Fruit fly (Drosophila melanogaster) whole organism, embryonic: Measurements from ENCODE around the gene CG14357.
A peak's percentile ranks its signal among the peaks of the same experiment; 100 is the strongest.

Experiments
- ATbp ChIP-seq: fragments of 200-800 bp; sonication (Bioruptor generic); optimal IDR thresholded peaks from 2 replicates; lab custom pipeline; 2017; ENCODE audit warnings: missing biosample characterization, mild to moderate bottlenecking, missing genetic modification characterization, missing genetic modification reagents
- Blimp-1 ChIP-seq: fragments of 200-800 bp; sonication (Bioruptor generic); optimal IDR thresholded peaks from 3 replicates; lab custom pipeline; 2018; ENCODE audit warnings: missing biosample characterization, missing genetic modification characterization, mild to moderate bottlenecking, moderate library complexity, missing genetic modification reagents
- Bteb2 ChIP-seq: fragments of 200-800 bp; sonication (Bioruptor generic); optimal IDR thresholded peaks from 2 replicates; lab custom pipeline; 2016; ENCODE audit warnings: missing biosample characterization, missing genetic modification characterization
- CG10565 ChIP-seq: fragments of 200-800 bp; sonication (Bioruptor generic); optimal IDR thresholded peaks from 3 replicates; lab custom pipeline; 2016; ENCODE audit warnings: missing biosample characterization, mild to moderate bottlenecking, missing genetic modification characterization
- CG11093 ChIP-seq: fragments of 200-800 bp; sonication (Bioruptor generic); IDR thresholded peaks from 3 replicates; pipeline ENCODE4 v1.3.6; 2022; ENCODE audit warnings: missing biosample characterization, missing genetic modification characterization
- CG11456 ChIP-seq: fragments of 200-800 bp; sonication (Bioruptor generic); IDR thresholded peaks from 3 replicates; pipeline ENCODE4 v1.3.6; 2022; ENCODE audit warnings: missing biosample characterization, missing genetic modification characterization
- CG11695 ChIP-seq: fragments of 200-800 bp; sonication (Bioruptor generic); IDR thresholded peaks from 3 replicates; pipeline ENCODE4 v1.3.6; 2022; ENCODE audit warnings: missing biosample characterization, missing genetic modification characterization
- CG1529 ChIP-seq: fragments of 200-800 bp; sonication (Bioruptor generic); optimal IDR thresholded peaks from 3 replicates; lab custom pipeline; 2018; ENCODE audit warnings: missing biosample characterization, missing genetic modification characterization
- CG15601 ChIP-seq: fragments of 200-800 bp; sonication (Bioruptor generic); optimal IDR thresholded peaks from 3 replicates; lab custom pipeline; 2019; ENCODE audit warnings: missing biosample characterization, mild to moderate bottlenecking, missing genetic modification characterization, moderate library complexity
- CG15696 ChIP-seq: fragments of 200-800 bp; sonication (Bioruptor generic); optimal IDR thresholded peaks from 2 replicates; lab custom pipeline; 2019; ENCODE audit warnings: missing biosample characterization, mild to moderate bottlenecking, missing genetic modification characterization, moderate library complexity
- CG16779 ChIP-seq: fragments of 200-800 bp; sonication (Bioruptor generic); IDR thresholded peaks from 2 replicates; pipeline ENCODE4 v1.3.6; 2022; ENCODE audit warnings: missing biosample characterization, missing genetic modification characterization
- CG17186 ChIP-seq: fragments of 200-800 bp; sonication (Bioruptor generic); optimal IDR thresholded peaks from 3 replicates; lab custom pipeline; 2017; ENCODE audit warnings: missing biosample characterization, missing genetic modification reagents, missing genetic modification characterization
- CG17612 ChIP-seq: fragments of 200-800 bp; sonication (Bioruptor generic); IDR thresholded peaks from 2 replicates; pipeline ENCODE4 v1.3.6; 2022; ENCODE audit warnings: missing biosample characterization, missing genetic modification characterization
- CG1792 ChIP-seq: fragments of 200-800 bp; sonication (Bioruptor generic); optimal IDR thresholded peaks from 2 replicates; lab custom pipeline; 2016; ENCODE audit warnings: missing biosample characterization, missing genetic modification characterization
- CG18011 ChIP-seq: fragments of 200-800 bp; sonication (Bioruptor generic); optimal IDR thresholded peaks from 2 replicates; lab custom pipeline; 2017; ENCODE audit warnings: missing biosample characterization, missing genetic modification characterization, mild to moderate bottlenecking, moderate library complexity, missing genotype
- CG18619 ChIP-seq: fragments of 200-800 bp; sonication (Bioruptor generic); optimal IDR thresholded peaks from 3 replicates; lab custom pipeline; 2017; ENCODE audit warnings: missing biosample characterization, mild to moderate bottlenecking, missing genetic modification characterization
- CG4360 ChIP-seq: fragments of 200-800 bp; sonication (Bioruptor generic); IDR thresholded peaks from 2 replicates; pipeline ENCODE4 v1.3.6; 2022; ENCODE audit warnings: missing biosample characterization, missing genetic modification characterization
- CG4404 ChIP-seq: fragments of 200-800 bp; sonication (Bioruptor generic); IDR thresholded peaks from 2 replicates; pipeline ENCODE4 v1.3.6; 2022; ENCODE audit warnings: missing biosample characterization, missing genetic modification characterization
- CG5180 ChIP-seq: fragments of 200-800 bp; sonication (Bioruptor generic); optimal IDR thresholded peaks from 3 replicates; lab custom pipeline; 2017; ENCODE audit warnings: missing biosample characterization, missing genetic modification characterization, mild to moderate bottlenecking, moderate library complexity, missing genetic modification reagents
- CG5953 ChIP-seq: fragments of 200-800 bp; sonication (Bioruptor generic); IDR thresholded peaks from 2 replicates; pipeline ENCODE4 v1.3.6; 2022; ENCODE audit warnings: missing biosample characterization, missing genetic modification characterization
- CG6175 ChIP-seq: fragments of 200-800 bp; sonication (Bioruptor generic); IDR thresholded peaks from 3 replicates; pipeline ENCODE4 v1.3.6; 2022; ENCODE audit warnings: missing biosample characterization, missing genetic modification characterization
- CG6791 ChIP-seq: fragments of 200-800 bp; sonication (Bioruptor generic); IDR thresholded peaks from 3 replicates; pipeline ENCODE4 v1.3.6; 2022; ENCODE audit warnings: missing biosample characterization, missing genetic modification characterization; ENCODE audit not compliant: partially characterized antibody
- CG8290 ChIP-seq, 3 experiments: fragments of 200-800 bp; sonication (Bioruptor generic); optimal IDR thresholded peaks; 2 replicates each; lab custom pipeline; 2016 to 2019; ENCODE audit warnings: missing biosample characterization in 3 of 3, missing genetic modification characterization in 3 of 3, mild to moderate bottlenecking in 2 of 3, moderate library complexity in 1 of 3
- CG8359 ChIP-seq: fragments of 200-800 bp; sonication (Bioruptor generic); optimal IDR thresholded peaks from 2 replicates; lab custom pipeline; 2017; ENCODE audit warnings: missing biosample characterization, mild to moderate bottlenecking, missing genetic modification characterization, borderline replicate concordance
- CG8388 ChIP-seq: fragments of 200-800 bp; sonication (Bioruptor generic); optimal IDR thresholded peaks from 2 replicates; lab custom pipeline; 2019; ENCODE audit warnings: missing biosample characterization, mild to moderate bottlenecking, missing genetic modification characterization, moderate library complexity
- CG8478 ChIP-seq: fragments of >200 bp; optimal IDR thresholded peaks from 2 replicates; lab custom pipeline; 2018
- CrebB ChIP-seq: fragments of 200-800 bp; sonication (Bioruptor generic); optimal IDR thresholded peaks from 3 replicates; lab custom pipeline; 2018; ENCODE audit warnings: missing biosample characterization, mild to moderate bottlenecking, missing genetic modification characterization
- Dad ChIP-seq: fragments of 200-800 bp; sonication (Bioruptor generic); optimal IDR thresholded peaks from 3 replicates; lab custom pipeline; 2016; ENCODE audit warnings: missing biosample characterization, missing genetic modification characterization
- Deaf1 ChIP-seq: fragments of 200-800 bp; optimal IDR thresholded peaks from 3 replicates; lab custom pipeline; 2019; ENCODE audit warnings: missing biosample characterization, mild to moderate bottlenecking, missing genetic modification characterization, moderate library complexity
- GATAe ChIP-seq: fragments of 200-800 bp; sonication (Bioruptor generic); conservative IDR thresholded peaks from 2 replicates; pipeline ENCODE4 v1.3.6; 2022; ENCODE audit warnings: missing biosample characterization, missing genetic modification characterization
- Hr51 ChIP-seq, 2 experiments: fragments of 200-800 bp; sonication (Bioruptor generic); optimal IDR thresholded peaks; 2 replicates in 1 of 2; 3 replicates in 1 of 2; lab custom pipeline; 2016 to 2018; ENCODE audit warnings: missing biosample characterization in 2 of 2, missing genetic modification characterization in 2 of 2, mild to moderate bottlenecking in 1 of 2, moderate library complexity in 1 of 2
- Kr ChIP-seq: fragments of 200-800 bp; sonication (Bioruptor generic); optimal IDR thresholded peaks from 2 replicates; lab custom pipeline; 2017; ENCODE audit warnings: missing biosample characterization, mild to moderate bottlenecking, missing genetic modification characterization
- NC2β ChIP-seq: fragments of 200-800 bp; sonication (Bioruptor generic); optimal IDR thresholded peaks from 2 replicates; lab custom pipeline; 2016; ENCODE audit warnings: missing biosample characterization, missing genetic modification characterization
- Optix ChIP-seq: fragments of 200-800 bp; sonication (Bioruptor generic); IDR thresholded peaks from 3 replicates; pipeline ENCODE4 v1.3.6; 2022; ENCODE audit warnings: missing biosample characterization, missing genetic modification characterization
- Sry-δ ChIP-seq: fragments of 200-800 bp; sonication (Bioruptor generic); optimal IDR thresholded peaks from 2 replicates; lab custom pipeline; 2016; ENCODE audit warnings: missing biosample characterization, missing genetic modification characterization
- Tbp ChIP-seq: fragments of >200 bp; optimal IDR thresholded peaks from 2 replicates; lab custom pipeline; 2018; ENCODE audit warnings: missing biosample characterization, missing genetic modification characterization
- ac ChIP-seq: fragments of 200-800 bp; sonication (Bioruptor generic); optimal IDR thresholded peaks from 3 replicates; lab custom pipeline; 2017; ENCODE audit warnings: missing biosample characterization, mild to moderate bottlenecking, missing genetic modification characterization
- ase ChIP-seq: fragments of 200-800 bp; sonication (Bioruptor generic); IDR thresholded peaks from 3 replicates; pipeline ENCODE4 v1.3.6; 2022; ENCODE audit warnings: missing biosample characterization, missing genetic modification characterization
- dm ChIP-seq: fragments of 200-800 bp; sonication (Bioruptor generic); optimal IDR thresholded peaks from 3 replicates; lab custom pipeline; 2016; ENCODE audit warnings: missing biosample characterization, missing genetic modification characterization
- emc ChIP-seq: fragments of 200-800 bp; sonication (Bioruptor generic); optimal IDR thresholded peaks from 2 replicates; lab custom pipeline; 2016; ENCODE audit warnings: missing biosample characterization, missing genetic modification characterization
- fru ChIP-seq: fragments of >200 bp; optimal IDR thresholded peaks from 2 replicates; lab custom pipeline; 2017
- ind ChIP-seq: fragments of 200-800 bp; sonication (Bioruptor generic); optimal IDR thresholded peaks from 3 replicates; lab custom pipeline; 2016; ENCODE audit warnings: missing biosample characterization, missing genetic modification characterization
- kah ChIP-seq: fragments of 200-800 bp; sonication (Bioruptor generic); optimal IDR thresholded peaks from 2 replicates; lab custom pipeline; 2018; ENCODE audit warnings: missing biosample characterization, mild to moderate bottlenecking, missing genetic modification characterization
- luna ChIP-seq: fragments of 200-800 bp; sonication (Bioruptor generic); optimal IDR thresholded peaks from 2 replicates; lab custom pipeline; 2016; ENCODE audit warnings: missing biosample characterization, missing genetic modification characterization
- mld ChIP-seq: fragments of 200-800 bp; sonication (Bioruptor generic); IDR thresholded peaks from 3 replicates; pipeline ENCODE4 v1.3.6; 2022; ENCODE audit warnings: missing biosample characterization, missing genetic modification characterization; ENCODE audit not compliant: partially characterized antibody
- pros ChIP-seq: fragments of 200-800 bp; sonication (Bioruptor generic); optimal IDR thresholded peaks from 3 replicates; lab custom pipeline; 2019; ENCODE audit warnings: missing biosample characterization, mild to moderate bottlenecking, missing genetic modification characterization, moderate library complexity
- schlank ChIP-seq: fragments of 200-800 bp; sonication (Bioruptor generic); optimal IDR thresholded peaks from 2 replicates; lab custom pipeline; 2018; ENCODE audit warnings: missing biosample characterization, mild to moderate bottlenecking, missing genetic modification characterization
- toy ChIP-seq: fragments of 200-800 bp; sonication (Bioruptor generic); IDR thresholded peaks from 2 replicates; pipeline ENCODE4 v1.3.6; 2022; ENCODE audit warnings: missing biosample characterization, missing genetic modification characterization
- ttk ChIP-seq: fragments of 200-800 bp; sonication (Bioruptor generic); IDR thresholded peaks from 2 replicates; pipeline ENCODE4 v2.1.2; 2022; ENCODE audit warnings: missing biosample characterization, missing genetic modification characterization
- unpg ChIP-seq: fragments of 200-800 bp; sonication (Bioruptor generic); optimal IDR thresholded peaks from 3 replicates; lab custom pipeline; 2018; ENCODE audit warnings: missing biosample characterization, mild to moderate bottlenecking, missing genetic modification characterization, moderate library complexity
- vvl ChIP-seq: fragments of 200-800 bp; sonication (Bioruptor generic); IDR thresholded peaks from 2 replicates; pipeline ENCODE4 v1.3.6; 2022; ENCODE audit warnings: missing biosample characterization, missing genetic modification characterization

The CG14357 gene

dm6 chr3R:14098527-14099109 lies 13.3 kb downstream of the CG14357 start (continued):
- no peak for TF ChIP-seq CG10565 (GFP tag; lab: Kevin White, UChicago)
- TF ChIP-seq CG8359 (GFP tag; lab: Kevin White, UChicago) = no peak
- no peak for TF ChIP-seq emc
- TF ChIP-seq ind = no peak
- TF ChIP-seq Optix = peak; percentile 32; the same call in 1 of the 3 replicates
- no peak for TF ChIP-seq dm (GFP tag; lab: Kevin White, UChicago)
- no peak for TF ChIP-seq luna (GFP tag; lab: Kevin White, UChicago)
- TF ChIP-seq CG15696 (tag; lab: Kevin White, UChicago) = no peak
- no peak for TF ChIP-seq CG18011
- TF ChIP-seq toy (GFP tag; lab: Robert Waterston, UW) = no peak
- TF ChIP-seq unpg (GFP tag; lab: Kevin White, UChicago) = no peak
- peak; percentile 28 for TF ChIP-seq Deaf1
- no peak for TF ChIP-seq CG1792 (GFP tag; lab: Kevin White, UChicago)
- no peak for TF ChIP-seq CG18619
- TF ChIP-seq Blimp-1 (GFP tag; lab: Kevin White, UChicago) = no peak
- no peak for TF ChIP-seq CG8290 (GFP tag; optimal IDR thresholded peaks at IDR 0.05; lab: Kevin White, UChicago)
- no peak for TF ChIP-seq CG8290 (tag; optimal IDR thresholded peaks at IDR 0.05; lab: Kevin White, UChicago)
- no peak for TF ChIP-seq CG8388 (GFP tag; lab: Kevin White, UChicago)
- no peak for TF ChIP-seq CG8478 (lab: Kevin White, UChicago)
- no peak for TF ChIP-seq CG17186 (GFP tag; lab: Kevin White, UChicago)
- TF ChIP-seq CG11695 = no peak
- TF ChIP-seq fru (lab: Kevin White, UChicago) = no peak
- TF ChIP-seq Hr51 (GFP tag; optimal IDR thresholded peaks at IDR 0.05; lab: Kevin White, UChicago) = no peak
- TF ChIP-seq ase (GFP tag; lab: Robert Waterston, UW) = no peak
- no peak for TF ChIP-seq CG16779
- TF ChIP-seq vvl (GFP tag; lab: Robert Waterston, UW) = peak; percentile 39
- TF ChIP-seq Bteb2 (GFP tag; lab: Kevin White, UChicago) = no peak
- TF ChIP-seq CG5953 (GFP tag; lab: Robert Waterston, UW) = no peak
- 0 out of 3 replicates have a peak, but pooled peaks have one; percentile 27 for TF ChIP-seq CG11093 (GFP tag; lab: Robert Waterston, UW)
- no peak for TF ChIP-seq mld (GFP tag; lab: Robert Waterston, UW)
- no peak for TF ChIP-seq CrebB
- TF ChIP-seq CG1529 (GFP tag; lab: Kevin White, UChicago) = no peak
- TF ChIP-seq CG11456 = peak; percentile 60; the same call in 1 of the 3 replicates
- no peak for TF ChIP-seq CG6791
- TF ChIP-seq kah (GFP tag; lab: Kevin White, UChicago) = no peak
- no peak for TF ChIP-seq CG5180 (GFP tag; lab: Kevin White, UChicago)
- TF ChIP-seq Dad (GFP tag; lab: Kevin White, UChicago) = no peak
- TF ChIP-seq CG4360 (GFP tag; lab: Robert Waterston, UW) = no peak
- TF ChIP-seq CG4404 (GFP tag; lab: Robert Waterston, UW) = no peak
- TF ChIP-seq Tbp (GFP tag; lab: Kevin White, UChicago) = no peak
- TF ChIP-seq schlank (tag; lab: Kevin White, UChicago) = no peak
- TF ChIP-seq Sry-δ = no peak
- TF ChIP-seq CG17612 = no peak
- no peak for TF ChIP-seq CG6175 (GFP tag; lab: Robert Waterston, UW)
- no peak for TF ChIP-seq CG15601
- TF ChIP-seq Kr (GFP tag; lab: Kevin White, UChicago) = no peak
- TF ChIP-seq ATbp (GFP tag; lab: Kevin White, UChicago) = no peak
- no peak for TF ChIP-seq ac (GFP tag; lab: Kevin White, UChicago)
- TF ChIP-seq GATAe (GFP tag; lab: Robert Waterston, UW) = no peak
- TF ChIP-seq pros (GFP tag; lab: Kevin White, UChicago) = no peak
- no peak for TF ChIP-seq ttk
- TF ChIP-seq NC2β (GFP tag; lab: Kevin White, UChicago) = no peak
